5 fruit fly cellular contexts compared by ENCODE assay signal in the genomic region with DNA sequence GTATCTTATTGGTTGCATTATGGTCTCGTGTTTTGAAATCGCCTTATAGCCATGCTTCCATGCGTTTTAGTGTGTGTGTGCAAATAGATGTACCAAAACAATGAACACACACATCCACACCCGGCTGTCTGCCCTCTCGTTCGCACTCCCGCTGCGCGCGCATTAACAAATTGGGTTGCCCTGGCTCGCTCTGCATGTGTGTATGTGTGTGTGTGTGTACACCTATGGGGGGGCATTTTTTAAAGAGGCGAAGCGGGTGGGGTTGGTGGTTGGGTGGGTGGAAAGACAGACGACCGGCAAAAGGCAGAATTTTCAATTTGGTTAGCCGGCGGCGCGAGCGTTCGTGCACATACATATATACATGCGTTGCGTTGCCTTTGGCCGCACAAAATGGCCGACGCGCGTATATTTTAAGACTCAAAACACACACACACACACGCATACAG.
TF ChIP-seq lines count a peak whose summit lies in the region.

No protein-coding gene starts in this region.

- no peak for TF ChIP-seq CTCF in whole organism, embryonic (GFP tag; optimal IDR thresholded peaks at IDR 0.05; lab: Kevin White, UChicago)

TF ChIP-seq in whole organism, adult, 20 proteins besides CTCF, POLR2A, EP300 and RAD21 (continues in another document):
- TF ChIP-seq Mnt (GFP tag; optimal IDR thresholded peaks at IDR 0.05; lab: Kevin White, UChicago) (peak; percentile 94), CG11617 (GFP tag; optimal IDR thresholded peaks at IDR 0.05; lab: Kevin White, UChicago) (no peak), CG33017 (tag; optimal IDR thresholded peaks at IDR 0.05; lab: Kevin White, UChicago) (peak; percentile 18), CG7101 (tag; optimal IDR thresholded peaks at IDR 0.05; lab: Kevin White, UChicago) (peak; percentile 50), CG12768 (GFP tag; optimal IDR thresholded peaks at IDR 0.05; lab: Kevin White, UChicago) (peak; percentile 87), CG14711 (tag; optimal IDR thresholded peaks at IDR 0.05; lab: Kevin White, UChicago) (peak; percentile 64), Clk (GFP tag; optimal IDR thresholded peaks at IDR 0.05; lab: Kevin White, UChicago) (no peak), tj (GFP tag; optimal IDR thresholded peaks at IDR 0.05; lab: Kevin White, UChicago) (peak; percentile 62), CG1620 (GFP tag; optimal IDR thresholded peaks at IDR 0.05; lab: Kevin White, UChicago) (no peak), cic (GFP tag; optimal IDR thresholded peaks at IDR 0.05; lab: Kevin White, UChicago) (peak; percentile 87), CG7045 (GFP tag; optimal IDR thresholded peaks at IDR 0.05; lab: Kevin White, UChicago) (peak; percentile 20), kay (GFP tag; lab: Kevin White, UChicago; ENCODE audit: borderline replicate concordance) (no peak), Crg-1 (GFP tag; optimal IDR thresholded peaks at IDR 0.05; lab: Kevin White, UChicago) (no peak), bab1 (GFP tag; optimal IDR thresholded peaks at IDR 0.05; lab: Kevin White, UChicago) (peak; percentile 31), pad (GFP tag; optimal IDR thresholded peaks at IDR 0.05; lab: Kevin White, UChicago) (peak; percentile 54), Hr96 (GFP tag; optimal IDR thresholded peaks at IDR 0.05; lab: Kevin White, UChicago) (no peak), CG5204 (GFP tag; optimal IDR thresholded peaks at IDR 0.05; lab: Kevin White, UChicago) (no peak)

TF ChIP-seq in whole organism, embryonic, 481 proteins besides CTCF, POLR2A, EP300 and RAD21 (continues in another document):
- TF ChIP-seq CG9876 (GFP tag; optimal IDR thresholded peaks at IDR 0.05; lab: Kevin White, UChicago) (no peak), CG4328 (GFP tag; optimal IDR thresholded peaks at IDR 0.05; lab: Kevin White, UChicago) (peak; percentile 4), CG8478 (optimal IDR thresholded peaks at IDR 0.05; lab: Kevin White, UChicago) (peak; percentile 91), CG16779 (GFP tag; IDR thresholded peaks at IDR 0.05; lab: Robert Waterston, UW) (no peak), D19A (tag; optimal IDR thresholded peaks at IDR 0.05; lab: Kevin White, UChicago) (peak; percentile 13), cg (GFP tag; optimal IDR thresholded peaks at IDR 0.05; lab: Kevin White, UChicago) (peak; percentile 100), cwo (GFP tag; optimal IDR thresholded peaks at IDR 0.05; lab: Kevin White, UChicago) (peak; percentile 91), GATAe (GFP tag; conservative IDR thresholded peaks at IDR 0.05; lab: Robert Waterston, UW) (no peak), CG12769 (tag; optimal IDR thresholded peaks at IDR 0.05; lab: Kevin White, UChicago) (peak; percentile 85), scrt (GFP tag; optimal IDR thresholded peaks at IDR 0.05; lab: Kevin White, UChicago) (no peak), Elba2 (GFP tag; optimal IDR thresholded peaks at IDR 0.05; lab: Kevin White, UChicago) (peak; percentile 95), CG14965 (GFP tag; optimal IDR thresholded peaks at IDR 0.05; lab: Kevin White, UChicago; ENCODE audit: borderline replicate concordance) (no peak), CG31441 (GFP tag; IDR thresholded peaks at IDR 0.05; lab: Robert Waterston, UW) (no peak), al (GFP tag; IDR thresholded peaks at IDR 0.05; lab: Robert Waterston, UW) (no peak), trh (GFP tag; optimal IDR thresholded peaks at IDR 0.05; lab: Kevin White, UChicago) (no peak), CG12744 (GFP tag; optimal IDR thresholded peaks at IDR 0.05; lab: Kevin White, UChicago) (no peak), otp (GFP tag; IDR thresholded peaks at IDR 0.05; lab: Robert Waterston, UW) (peak; percentile 54; the same call in 2 of the 3 replicates)

TF ChIP-seq in whole organism, prepupa, 60 proteins besides CTCF, POLR2A, EP300 and RAD21 (continues in another document):
- TF ChIP-seq CG3919 (GFP tag; optimal IDR thresholded peaks at IDR 0.05; lab: Kevin White, UChicago): peak; percentile 21
- TF ChIP-seq CG1621 (tag; optimal IDR thresholded peaks at IDR 0.05; lab: Kevin White, UChicago): peak; percentile 29
- TF ChIP-seq dac (GFP tag; optimal IDR thresholded peaks at IDR 0.05; lab: Kevin White, UChicago): no peak
- TF ChIP-seq svp (GFP tag; lab: Kevin White, UChicago): peak; percentile 60
- TF ChIP-seq fkh (GFP tag; optimal IDR thresholded peaks at IDR 0.05; lab: Kevin White, UChicago): peak; percentile 95
- TF ChIP-seq CG6854 (GFP tag; optimal IDR thresholded peaks at IDR 0.05; lab: Kevin White, UChicago): peak; percentile 58
- TF ChIP-seq Sox14 (GFP tag; optimal IDR thresholded peaks at IDR 0.05; lab: Kevin White, UChicago): peak; percentile 51
- peak; percentile 53; the same call in 2 of the 3 replicates for TF ChIP-seq CG6163 (GFP tag; IDR thresholded peaks at IDR 0.05; lab: Robert Waterston, UW)
- peak; percentile 62 to 64 for TF ChIP-seq ss (GFP tag; optimal IDR thresholded peaks at IDR 0.05; lab: Kevin White, UChicago)
- TF ChIP-seq CG11902 (GFP tag; optimal IDR thresholded peaks at IDR 0.05; lab: Kevin White, UChicago): no peak
- TF ChIP-seq Hr38 (GFP tag; optimal IDR thresholded peaks at IDR 0.05; lab: Kevin White, UChicago): no peak
- TF ChIP-seq Eip93F (GFP tag; optimal IDR thresholded peaks at IDR 0.05; lab: Kevin White, UChicago): peak; percentile 38
- TF ChIP-seq CG3032 (tag; optimal IDR thresholded peaks at IDR 0.05; lab: Kevin White, UChicago): no peak
- TF ChIP-seq pdm3 (GFP tag; optimal IDR thresholded peaks at IDR 0.05; lab: Kevin White, UChicago): no peak
- 0 out of 3 replicates have a peak, but pooled peaks have one; percentile 43 for TF ChIP-seq CG8119 (GFP tag; IDR thresholded peaks at IDR 0.05; lab: Robert Waterston, UW)
- TF ChIP-seq CG6808 (GFP tag; optimal IDR thresholded peaks at IDR 0.05; lab: Kevin White, UChicago): peak; percentile 48
- TF ChIP-seq Eip75B (GFP tag; optimal IDR thresholded peaks at IDR 0.05; lab: Kevin White, UChicago): no peak
- TF ChIP-seq Lpt (GFP tag; optimal IDR thresholded peaks at IDR 0.05; lab: Kevin White, UChicago): no peak
- peak; percentile 45 for TF ChIP-seq Eip78C (GFP tag; lab: Kevin White, UChicago)

TF ChIP-seq in whole organism, pupa, 21 proteins besides CTCF, POLR2A, EP300 and RAD21:
- no peak for TF ChIP-seq CG14655 (GFP tag; optimal IDR thresholded peaks at IDR 0.05; lab: Kevin White, UChicago)
- peak; percentile 54; the same call in 1 of the 3 replicates for TF ChIP-seq fd96Ca (GFP tag; IDR thresholded peaks at IDR 0.05; lab: Robert Waterston, UW)
- TF ChIP-seq CG34367 (tag; optimal IDR thresholded peaks at IDR 0.05; lab: Kevin White, UChicago): peak; percentile 4
- TF ChIP-seq CG15710 (tag; optimal IDR thresholded peaks at IDR 0.05; lab: Kevin White, UChicago): peak; percentile 20
- peak; percentile 78 for TF ChIP-seq CG13204 (GFP tag; optimal IDR thresholded peaks at IDR 0.05; lab: Kevin White, UChicago)
- TF ChIP-seq CG17806 (tag; optimal IDR thresholded peaks at IDR 0.05; lab: Kevin White, UChicago): peak; percentile 3
- TF ChIP-seq gl (tag; optimal IDR thresholded peaks at IDR 0.05; lab: Kevin White, UChicago): peak; percentile 16
- TF ChIP-seq EcR (GFP tag; optimal IDR thresholded peaks at IDR 0.05; lab: Kevin White, UChicago): peak; percentile 50
- TF ChIP-seq CG8159 (tag; optimal IDR thresholded peaks at IDR 0.05; lab: Kevin White, UChicago): peak; percentile 6
- TF ChIP-seq CG32121 (GFP tag; IDR thresholded peaks at IDR 0.05; lab: Robert Waterston, UW): peak; percentile 64
- no peak for TF ChIP-seq CG4496 (GFP tag; IDR thresholded peaks at IDR 0.05; lab: Robert Waterston, UW)
- peak; percentile 57; the same call in 1 of the 2 replicates for TF ChIP-seq Ets98B (GFP tag; IDR thresholded peaks at IDR 0.05; lab: Robert Waterston, UW)
- no peak for TF ChIP-seq rn (GFP tag; IDR thresholded peaks at IDR 0.05; lab: Robert Waterston, UW)
- 0 out of 2 replicates have a peak, but pooled peaks have one; percentile 28 for TF ChIP-seq CG12605 (GFP tag; IDR thresholded peaks at IDR 0.05; lab: Robert Waterston, UW)

TF ChIP-seq in whole organism, wandering third instar larva, 38 proteins besides CTCF, POLR2A, EP300 and RAD21 (continues in another document):
- TF ChIP-seq Vsx2 (GFP tag; optimal IDR thresholded peaks at IDR 0.05; lab: Kevin White, UChicago; ENCODE audit: partially characterized antibody) (no peak), CG32264 (GFP tag; optimal IDR thresholded peaks at IDR 0.05; lab: Kevin White, UChicago) (no peak), br (GFP tag; optimal IDR thresholded peaks at IDR 0.05; lab: Kevin White, UChicago) (no peak), tai (GFP tag; optimal IDR thresholded peaks at IDR 0.05; lab: Kevin White, UChicago) (no peak), Abd-B (GFP tag; optimal IDR thresholded peaks at IDR 0.05; lab: Kevin White, UChicago) (peak; percentile 58), OdsH (GFP tag; optimal IDR thresholded peaks at IDR 0.05; lab: Kevin White, UChicago) (no peak), fru (GFP tag; optimal IDR thresholded peaks at IDR 0.05; lab: Kevin White, UChicago) (no peak), h (GFP tag; optimal IDR thresholded peaks at IDR 0.05; lab: Kevin White, UChicago) (peak; percentile 74), Hr78 (GFP tag; optimal IDR thresholded peaks at IDR 0.05; lab: Kevin White, UChicago) (peak; percentile 68), CrebA (GFP tag; optimal IDR thresholded peaks at IDR 0.05; lab: Kevin White, UChicago; ENCODE audit: borderline replicate concordance) (no peak), Jra (GFP tag; optimal IDR thresholded peaks at IDR 0.05; lab: Kevin White, UChicago) (no peak), CG9705 (GFP tag; optimal IDR thresholded peaks at IDR 0.05; lab: Kevin White, UChicago) (peak; percentile 6), Hr83 (GFP tag; optimal IDR thresholded peaks at IDR 0.05; lab: Kevin White, UChicago; ENCODE audit: poor library complexity, severe bottlenecking) (peak; percentile 87), foxo (GFP tag; optimal IDR thresholded peaks at IDR 0.05; lab: Kevin White, UChicago) (peak in 1 of 2 experiments; percentile 34), woc (GFP tag; optimal IDR thresholded peaks at IDR 0.05; lab: Kevin White, UChicago) (no peak), Sp1 (GFP tag; optimal IDR thresholded peaks at IDR 0.05; lab: Kevin White, UChicago) (peak; percentile 36), HLH106 (tag; optimal IDR thresholded peaks at IDR 0.05; lab: Kevin White, UChicago) (peak; percentile 36), Dif (GFP tag; optimal IDR thresholded peaks at IDR 0.05; lab: Kevin White, UChicago; ENCODE audit: partially characterized antibody) (peak; percentile 73), psq (GFP tag; optimal IDR thresholded peaks at IDR 0.05; lab: Kevin White, UChicago) (peak; percentile 47), brk (GFP tag; optimal IDR thresholded peaks at IDR 0.05; lab: Kevin White, UChicago) (no peak), rgr (GFP tag; optimal IDR thresholded peaks at IDR 0.05; lab: Kevin White, UChicago) (peak; percentile 54), Hnf4 (GFP tag; optimal IDR thresholded peaks at IDR 0.05; lab: Kevin White, UChicago) (no peak), lola (GFP tag; optimal IDR thresholded peaks at IDR 0.05; lab: Kevin White, UChicago) (no peak), N (GFP tag; optimal IDR thresholded peaks at IDR 0.05; lab: Kevin White, UChicago) (peak; percentile 93), Mio (GFP tag; optimal IDR thresholded peaks at IDR 0.05; lab: Kevin White, UChicago) (no peak)
